Worm (Caenorhabditis elegans) whole organism, early embryonic: Measurements from ENCODE around the gene Y57G11B.6.

Source experiments
- B0310.2 ChIP-seq: sonication (generic microtip); optimal IDR thresholded peaks from 2 replicates; lab custom pipeline; 2016; ENCODE audit warnings: mild to moderate bottlenecking, missing genetic modification characterization, missing compliant biosample characterization
- F13C5.2 ChIP-seq: sonication (generic microtip); optimal IDR thresholded peaks from 2 replicates; lab custom pipeline; 2017; ENCODE audit warnings: mild to moderate bottlenecking, missing genetic modification characterization, inconsistent platforms, missing compliant biosample characterization
- aly-1 ChIP-seq: sonication (generic microtip); optimal IDR thresholded peaks from 2 replicates; lab custom pipeline; 2016; ENCODE audit warnings: missing genetic modification characterization, missing compliant biosample characterization
- ama-1 ChIP-seq: fragments of 150-350 bp; optimal IDR thresholded peaks from 2 replicates; lab custom pipeline; 2014
- ceh-13 ChIP-seq: fragments of 200-800 bp; sonication (Bioruptor generic); optimal IDR thresholded peaks from 2 replicates; lab custom pipeline; 2018; ENCODE audit warnings: mild to moderate bottlenecking, missing genetic modification characterization, missing compliant biosample characterization
- ceh-36 ChIP-seq: sonication (generic microtip); optimal IDR thresholded peaks from 2 replicates; lab custom pipeline; 2016; ENCODE audit warnings: missing genetic modification characterization, inconsistent platforms, missing compliant biosample characterization
- ets-7 ChIP-seq: sonication (generic microtip); optimal IDR thresholded peaks from 2 replicates; lab custom pipeline; 2016; ENCODE audit warnings: missing genotype, missing genetic modification characterization, missing compliant biosample characterization
- flt-1 ChIP-seq: fragments of 200-800 bp; sonication (Bioruptor generic); IDR thresholded peaks from 2 replicates; pipeline ENCODE4 v1.3.6; 2022; ENCODE audit warnings: missing genetic modification characterization, missing compliant biosample characterization
- hmbx-1 ChIP-seq: sonication (generic microtip); optimal IDR thresholded peaks from 2 replicates; lab custom pipeline; 2016; ENCODE audit warnings: mild to moderate bottlenecking, missing genetic modification characterization, missing compliant biosample characterization
- hmg-4 ChIP-seq: fragments of 200-800 bp; sonication (Bioruptor generic); optimal IDR thresholded peaks from 2 replicates; lab custom pipeline; 2018; ENCODE audit warnings: mild to moderate bottlenecking, missing genetic modification characterization, missing compliant biosample characterization
- hnd-1 ChIP-seq: sonication (generic microtip); optimal IDR thresholded peaks from 2 replicates; lab custom pipeline; 2016; ENCODE audit warnings: missing genetic modification characterization, missing compliant biosample characterization
- pes-1 ChIP-seq: fragments of 200-800 bp; sonication (Bioruptor generic); IDR thresholded peaks from 2 replicates; pipeline ENCODE4 v1.3.6; 2022; ENCODE audit warnings: missing genetic modification reagents, missing genetic modification characterization, missing compliant biosample characterization
- scrt-1 ChIP-seq: fragments of 200-800 bp; sonication (Bioruptor generic); IDR thresholded peaks from 2 replicates; pipeline ENCODE4 v1.3.6; 2022; ENCODE audit warnings: missing genetic modification characterization, missing compliant biosample characterization
- sea-1 ChIP-seq: fragments of 200-800 bp; sonication (Bioruptor generic); conservative IDR thresholded peaks from 2 replicates; pipeline ENCODE4 v1.3.6; 2022; ENCODE audit warnings: missing genetic modification characterization, missing compliant biosample characterization
- tbx-11 ChIP-seq: fragments of 200-800 bp; sonication (Bioruptor generic); IDR thresholded peaks from 2 replicates; pipeline ENCODE4 v1.3.6; 2022; ENCODE audit warnings: missing genetic modification characterization, missing compliant biosample characterization
- tbx-37 ChIP-seq: fragments of 200-800 bp; sonication (Bioruptor generic); conservative IDR thresholded peaks from 2 replicates; pipeline ENCODE4 v1.3.6; 2022; ENCODE audit warnings: missing genetic modification reagents, missing genetic modification characterization, missing compliant biosample characterization
- tra-4 ChIP-seq: sonication (generic microtip); optimal IDR thresholded peaks from 2 replicates; lab custom pipeline; 2017; ENCODE audit warnings: missing genetic modification characterization, missing compliant biosample characterization

Gene Y57G11B.6

DNA sequence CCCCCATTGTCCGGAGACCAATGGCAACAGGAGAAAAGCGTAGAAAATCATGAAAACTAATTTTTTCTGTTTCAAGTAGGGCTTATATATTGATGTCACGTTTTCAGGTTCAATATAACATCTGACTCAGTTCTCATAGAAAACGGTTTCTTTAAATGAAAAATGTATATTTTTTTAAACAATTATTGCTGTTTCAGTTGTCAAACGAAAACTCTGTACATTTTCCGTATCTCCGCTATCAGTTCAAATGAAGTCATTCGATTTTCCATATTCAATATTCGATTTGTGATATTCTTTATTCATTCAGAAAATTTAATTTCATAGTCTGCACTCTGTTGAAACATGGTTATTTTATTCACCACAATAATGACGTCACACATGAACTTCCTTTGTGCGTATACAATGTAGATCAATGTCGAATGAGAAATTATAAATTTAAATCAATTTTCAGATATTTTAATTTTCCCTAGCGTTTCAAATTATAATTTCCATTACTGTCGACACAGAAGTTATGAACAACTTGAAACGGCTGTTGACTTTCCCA lies 24.0 kb upstream of the Y57G11B.6 start, which contains the start of gene Y57G11B.8:
TSS of gene Y57G11B.8 (minus strand) at position 51 of the 544 bp plus-strand sequence.
- TF ChIP-seq ceh-36 (tag; lab: Kevin White, UChicago) = no peak
- no peak for TF ChIP-seq sea-1

DNA sequence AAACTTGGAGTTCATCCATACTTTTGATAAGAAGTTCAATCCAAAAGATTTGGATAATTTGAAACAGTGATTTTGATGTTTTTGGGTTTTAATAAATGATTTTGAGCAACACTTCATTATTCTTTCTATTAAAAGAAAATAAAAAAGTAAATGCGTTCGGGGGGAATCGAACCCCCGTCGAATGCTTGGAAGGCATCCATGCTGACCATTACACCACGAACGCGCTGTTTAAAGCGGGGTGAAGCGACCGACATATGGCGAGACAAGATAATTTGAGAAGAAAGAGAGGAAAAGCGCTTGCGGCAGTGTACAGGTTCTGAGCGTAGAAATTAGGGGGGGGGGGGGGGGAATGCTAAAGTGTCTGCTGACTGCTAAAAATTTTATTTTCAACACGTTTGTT lies 21.8 kb upstream of the Y57G11B.6 start:
- TF ChIP-seq ama-1 = no peak
- TF ChIP-seq tra-4 (tag; lab: Kevin White, UChicago) = no peak
- peak; percentile 64 for TF ChIP-seq flt-1
- TF ChIP-seq aly-1 (tag; lab: Kevin White, UChicago) = no peak
- no peak for TF ChIP-seq pes-1 (GFP tag; lab: Robert Waterston, UW)
- TF ChIP-seq tbx-11 (GFP tag; lab: Robert Waterston, UW) = peak; percentile 66; the same call in 1 of the 2 replicates
- peak; percentile 44 for TF ChIP-seq hnd-1 (tag; lab: Kevin White, UChicago)
- no peak for TF ChIP-seq hmg-4 (GFP tag; lab: Kevin White, UChicago)
- peak; percentile 73 for TF ChIP-seq scrt-1
- TF ChIP-seq ceh-36 (tag; lab: Kevin White, UChicago) = no peak
- no peak for TF ChIP-seq sea-1
- no peak for TF ChIP-seq B0310.2 (tag; lab: Kevin White, UChicago)
- peak; percentile 65 for TF ChIP-seq F13C5.2 (tag; lab: Kevin White, UChicago)
- peak; percentile 74 for TF ChIP-seq tbx-37 (GFP tag; lab: Robert Waterston, UW)
- TF ChIP-seq ets-7 (tag; lab: Kevin White, UChicago) = no peak
- no peak for TF ChIP-seq hmbx-1 (tag; lab: Kevin White, UChicago)
- TF ChIP-seq ceh-13 (GFP tag; lab: Kevin White, UChicago) = no peak

DNA sequence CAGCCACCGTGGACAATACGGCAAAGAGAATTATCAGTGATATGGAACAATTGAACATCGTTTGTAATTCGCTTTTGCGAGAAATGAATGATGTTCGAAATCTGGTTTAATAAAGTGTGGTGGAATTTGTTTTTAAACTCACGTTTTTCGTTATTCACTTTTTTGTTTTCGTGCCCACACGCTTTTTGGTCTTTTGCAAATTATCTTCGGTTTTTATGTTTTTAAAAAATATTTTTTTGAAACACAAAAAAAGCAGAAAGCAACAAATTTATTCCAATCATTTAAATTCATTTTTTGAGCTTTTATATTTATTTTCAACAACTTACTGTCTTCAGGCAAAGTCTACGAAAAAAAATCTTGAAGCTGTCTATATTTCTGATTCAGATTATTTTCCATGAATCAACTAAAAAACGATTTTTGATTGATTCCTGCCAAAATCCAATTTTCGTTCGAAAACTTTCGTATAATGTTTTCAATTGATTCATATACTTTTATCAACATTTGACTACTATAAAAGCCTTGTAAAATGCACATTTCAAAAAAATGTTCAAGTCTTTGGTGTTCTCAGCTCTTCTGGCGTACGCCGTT lies 19.7 kb upstream of the Y57G11B.6 start, which contains the start of the genes Y57G11B.3 and Y57G11B.5:
TSS of gene Y57G11B.3 (minus strand) at position 101 of the 588 bp plus-strand sequence.
TSS of gene Y57G11B.5 (plus strand) at position 538 of the 588 bp plus-strand sequence.
- TF ChIP-seq flt-1 (no peak), F13C5.2 (tag; lab: Kevin White, UChicago) (no peak), tbx-37 (GFP tag; lab: Robert Waterston, UW) (no peak), scrt-1 (no peak), ama-1 (no peak), ceh-13 (GFP tag; lab: Kevin White, UChicago) (no peak), hmg-4 (GFP tag; lab: Kevin White, UChicago) (no peak), B0310.2 (tag; lab: Kevin White, UChicago) (no peak), ceh-36 (tag; lab: Kevin White, UChicago) (no peak), aly-1 (tag; lab: Kevin White, UChicago) (no peak), pes-1 (GFP tag; lab: Robert Waterston, UW) (no peak), hmbx-1 (tag; lab: Kevin White, UChicago) (no peak)

DNA sequence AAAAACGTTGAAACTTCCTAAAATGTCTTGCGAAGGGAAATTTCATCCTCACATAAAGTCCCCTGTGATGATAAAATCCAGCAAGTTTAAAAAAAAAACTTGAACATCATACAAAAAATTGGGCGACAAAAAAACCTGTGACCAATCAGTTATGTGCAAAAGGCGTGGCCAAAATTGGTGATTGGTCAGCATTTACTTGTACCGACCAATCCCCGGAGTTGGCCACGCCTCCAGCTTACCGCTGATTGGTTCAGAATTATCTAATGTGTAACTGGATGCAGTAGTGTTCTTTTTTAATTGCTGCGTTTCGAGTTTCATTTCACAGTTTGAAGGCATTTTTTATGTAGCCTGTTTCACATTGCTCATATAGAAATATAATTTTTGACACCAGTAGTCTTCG lies 18.4 kb upstream of the Y57G11B.6 start:
- TF ChIP-seq hmbx-1 (tag; lab: Kevin White, UChicago) = no peak

DNA sequence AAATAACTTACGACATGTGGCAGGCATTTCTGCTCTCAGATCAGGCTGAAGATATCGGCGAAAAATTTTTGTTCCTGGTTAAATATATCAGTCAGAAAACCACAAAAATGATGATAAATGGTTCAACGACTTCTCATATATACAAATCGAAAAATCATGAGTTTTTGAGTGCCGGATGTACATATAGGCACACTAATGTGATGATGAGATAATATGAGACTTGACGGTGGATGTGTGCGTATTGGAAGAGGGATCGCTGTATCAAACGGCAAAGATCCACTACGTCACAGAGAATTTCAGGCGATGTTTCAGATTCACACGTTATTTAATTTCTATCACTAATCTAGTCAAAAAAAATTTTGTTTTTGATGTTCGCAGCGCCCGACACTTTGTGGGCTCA lies 17.9 kb upstream of the Y57G11B.6 start, which contains the start of gene glb-34:
TSS of gene glb-34 (minus strand) at position 101 of the 400 bp plus-strand sequence.
- TF ChIP-seq flt-1 (no peak), tbx-37 (GFP tag; lab: Robert Waterston, UW) (no peak), hmg-4 (GFP tag; lab: Kevin White, UChicago) (no peak), tbx-11 (GFP tag; lab: Robert Waterston, UW) (no peak), ceh-36 (tag; lab: Kevin White, UChicago) (no peak), ama-1 (no peak), sea-1 (no peak), hnd-1 (tag; lab: Kevin White, UChicago) (no peak)

DNA sequence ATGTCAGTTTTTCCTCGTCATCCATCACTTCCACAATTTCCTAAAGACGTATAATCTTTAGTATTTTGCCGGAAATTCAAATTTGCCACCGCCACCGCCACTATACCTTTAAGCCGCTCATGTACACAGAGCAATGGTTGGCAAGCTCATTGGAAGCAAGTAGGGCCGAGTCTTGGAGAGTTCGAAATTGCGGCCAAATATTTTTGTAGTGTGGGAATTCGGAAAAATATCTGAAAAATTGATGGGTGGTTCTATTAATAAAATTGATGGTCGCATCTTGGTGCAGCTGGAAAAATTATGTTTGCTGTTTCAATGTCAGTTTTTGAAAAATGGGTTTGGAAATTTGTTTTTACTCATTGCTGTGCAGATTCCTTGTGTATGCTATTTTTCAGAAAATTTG lies 16.9 kb upstream of the Y57G11B.6 start:
- TF ChIP-seq B0310.2 (tag; lab: Kevin White, UChicago) (no peak), tbx-11 (GFP tag; lab: Robert Waterston, UW) (no peak), hmbx-1 (tag; lab: Kevin White, UChicago) (no peak), hnd-1 (tag; lab: Kevin White, UChicago) (no peak), tra-4 (tag; lab: Kevin White, UChicago) (no peak), ceh-36 (tag; lab: Kevin White, UChicago) (no peak), aly-1 (tag; lab: Kevin White, UChicago) (no peak), scrt-1 (no peak), hmg-4 (GFP tag; lab: Kevin White, UChicago) (no peak), tbx-37 (GFP tag; lab: Robert Waterston, UW) (no peak), pes-1 (GFP tag; lab: Robert Waterston, UW) (no peak), ceh-13 (GFP tag; lab: Kevin White, UChicago) (no peak), ama-1 (no peak), flt-1 (no peak), sea-1 (no peak), F13C5.2 (tag; lab: Kevin White, UChicago) (no peak)

DNA sequence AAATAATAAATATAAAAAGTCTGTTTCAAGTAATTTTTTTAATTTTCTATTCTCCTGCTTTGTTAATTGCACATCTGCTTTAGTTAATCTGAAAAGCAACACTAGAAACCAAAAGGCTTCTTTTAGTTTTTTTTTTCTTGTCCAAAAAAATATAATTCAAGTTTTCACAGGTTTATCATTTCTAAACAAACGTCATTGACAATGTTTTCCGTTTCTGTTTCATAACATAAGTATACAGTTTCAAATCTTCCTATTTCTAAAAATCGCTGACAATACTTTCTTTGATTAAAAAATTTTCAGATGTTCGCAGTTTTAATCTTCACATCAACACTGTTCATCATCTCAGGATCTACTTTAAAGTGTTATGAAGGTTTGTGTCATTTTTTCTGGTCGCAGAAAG lies 10.4 kb upstream of the Y57G11B.6 start, which contains the start of gene Y57G11B.2:
TSS of gene Y57G11B.2 (plus strand) at position 301 of the 400 bp plus-strand sequence.
- TF ChIP-seq ceh-36 (tag; lab: Kevin White, UChicago) (no peak), hmbx-1 (tag; lab: Kevin White, UChicago) (no peak), aly-1 (tag; lab: Kevin White, UChicago) (no peak), tbx-37 (GFP tag; lab: Robert Waterston, UW) (no peak), flt-1 (no peak), tbx-11 (GFP tag; lab: Robert Waterston, UW) (no peak), ets-7 (tag; lab: Kevin White, UChicago) (no peak), pes-1 (GFP tag; lab: Robert Waterston, UW) (no peak), tra-4 (tag; lab: Kevin White, UChicago) (no peak), B0310.2 (tag; lab: Kevin White, UChicago) (no peak), scrt-1 (no peak), hnd-1 (tag; lab: Kevin White, UChicago) (no peak), sea-1 (no peak), F13C5.2 (tag; lab: Kevin White, UChicago) (no peak), ama-1 (no peak)
